Worm (Caenorhabditis elegans): ENCODE results near the gene acl-7.

The acl-7 gene

DNA sequence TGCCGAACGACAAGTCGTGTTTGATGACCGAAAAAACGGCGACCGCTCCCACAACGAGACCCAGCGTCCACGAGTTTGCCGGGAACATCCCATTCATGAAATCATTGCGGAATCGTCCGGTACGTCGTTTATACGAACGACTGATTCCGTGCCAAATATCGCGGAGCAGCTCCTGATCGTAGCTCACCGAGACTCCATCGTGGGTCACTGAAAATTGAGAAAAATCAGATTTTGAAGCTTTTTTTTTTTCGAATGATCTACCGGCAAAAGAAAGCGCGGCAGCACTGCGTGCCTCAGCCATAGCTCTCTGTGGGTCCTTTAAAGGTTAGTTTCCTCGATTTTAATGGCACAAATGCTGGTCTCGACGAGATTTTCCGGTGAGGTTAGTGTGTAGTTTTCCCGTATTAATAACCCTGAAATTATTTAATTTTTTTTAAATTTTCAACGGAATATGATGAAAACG lies 20.2 kb downstream of the acl-7 start, which contains the start of gene cpt-1:
cpt-1 (minus strand) TSS at position 413 of the 463 bp plus-strand sequence.
- TF ChIP-seq gei-17 (GFP tag; optimal IDR thresholded peaks at IDR 0.05) (peak; percentile 23), sptf-2 (GFP tag; optimal IDR thresholded peaks at IDR 0.05) (no peak), mcd-1 (GFP tag; IDR thresholded peaks at IDR 0.05) (peak; percentile 28; the same call in 1 of the 2 replicates), cebp-1 (GFP tag; IDR thresholded peaks at IDR 0.05) (no peak), cebp-1 (tag; optimal IDR thresholded peaks at IDR 0.05) (peak; percentile 15), chd-7 (tag; optimal IDR thresholded peaks at IDR 0.05) (peak; percentile 4), Y53G8AR.9 (GFP tag; conservative IDR thresholded peaks at IDR 0.05) (peak; percentile 34), atf-7 (tag; optimal IDR thresholded peaks at IDR 0.05) (no peak), zfh-2 (GFP tag; conservative IDR thresholded peaks at IDR 0.05) (0 out of 2 replicates have a peak, but pooled peaks have one; percentile 19)

DNA sequence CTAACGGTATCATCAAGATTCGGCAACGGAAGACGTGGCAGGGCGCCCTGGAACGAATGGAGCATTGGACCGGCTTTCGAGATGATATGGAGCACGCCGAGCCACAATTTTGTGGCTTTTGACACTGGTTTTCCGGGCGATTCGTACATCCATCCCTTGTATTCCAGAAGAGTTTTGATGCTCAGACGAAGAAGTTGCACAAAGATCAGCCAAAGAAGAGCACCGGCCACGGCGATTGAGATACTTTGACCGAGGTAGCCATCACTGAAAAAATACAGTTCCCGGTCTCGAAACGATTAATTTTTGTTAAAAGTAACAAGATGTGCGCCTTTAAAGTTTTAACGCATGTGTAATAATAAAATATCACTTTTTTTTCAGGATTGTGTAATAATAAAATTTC lies 21.1 kb downstream of the acl-7 start:
- TF ChIP-seq nfyb-1 (GFP tag; IDR thresholded peaks at IDR 0.05) (peak; percentile 57; the same call in 1 of the 2 replicates), egl-44 (GFP tag; IDR thresholded peaks at IDR 0.05) (no peak), F37B4.10 (GFP tag; IDR thresholded peaks at IDR 0.05) (0 out of 2 replicates have a peak, but pooled peaks have one; percentile 76), Y56A3A.18 (GFP tag; IDR thresholded peaks at IDR 0.05) (0 out of 2 replicates have a peak, but pooled peaks have one; percentile 45), ztf-26 (tag; optimal IDR thresholded peaks at IDR 0.05) (peak; percentile 16), Y53G8AR.9 (GFP tag; conservative IDR thresholded peaks at IDR 0.05) (peak; percentile 28; the same call in 1 of the 2 replicates), chd-7 (tag; optimal IDR thresholded peaks at IDR 0.05) (peak; percentile 19), nhr-90 (tag; optimal IDR thresholded peaks at IDR 0.05) (no peak), fkh-3 (tag; optimal IDR thresholded peaks at IDR 0.05) (no peak), F39B2.1 (GFP tag; IDR thresholded peaks at IDR 0.05) (no peak), F10E7.11 (tag; optimal IDR thresholded peaks at IDR 0.05) (no peak), F52B5.7 (tag; optimal IDR thresholded peaks at IDR 0.05) (peak; percentile 35), repo-1 (tag; optimal IDR thresholded peaks at IDR 0.05) (peak; percentile 13), mel-28 (tag; optimal IDR thresholded peaks at IDR 0.05; ENCODE audit: borderline replicate concordance) (peak; percentile 55), F57C9.4 (tag; optimal IDR thresholded peaks at IDR 0.05) (peak; percentile 40), lsl-1 (GFP tag; optimal IDR thresholded peaks at IDR 0.05) (no peak), ceh-100 (GFP tag; IDR thresholded peaks at IDR 0.05) (no peak), lin-54 (GFP tag; optimal IDR thresholded peaks at IDR 0.05) (no peak), ceh-91 (GFP tag; IDR thresholded peaks at IDR 0.05) (no peak), cebp-1 (GFP tag; IDR thresholded peaks at IDR 0.05) (no peak), cebp-1 (tag; optimal IDR thresholded peaks at IDR 0.05) (peak; percentile 39), tbx-9 (tag; optimal IDR thresholded peaks at IDR 0.05; ENCODE audit: borderline replicate concordance) (no peak), athp-1 (tag; optimal IDR thresholded peaks at IDR 0.05) (no peak), B0336.3 (GFP tag; IDR thresholded peaks at IDR 0.05) (peak; percentile 63)

DNA sequence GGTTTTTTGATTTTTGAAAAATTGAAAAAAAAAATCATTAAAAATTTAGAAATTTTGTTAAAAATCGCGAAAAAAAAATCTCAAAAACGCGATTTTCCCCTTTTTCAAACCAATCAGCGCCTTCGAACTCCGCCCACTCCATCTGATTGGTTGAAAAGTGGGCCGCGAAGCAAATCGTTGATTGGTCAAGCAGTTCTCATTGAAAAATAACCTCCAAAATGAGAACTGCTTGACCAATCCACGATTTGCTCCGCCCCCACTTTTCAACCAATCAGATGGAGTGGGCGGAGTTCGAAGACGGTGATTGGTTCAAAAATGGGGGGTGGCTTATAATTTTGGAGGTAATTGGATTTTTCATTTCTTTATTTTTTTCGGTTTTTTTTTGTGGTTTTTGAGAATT lies 25.9 kb downstream of the acl-7 start:
- TF ChIP-seq nfyb-1 (GFP tag; IDR thresholded peaks at IDR 0.05) (peak; percentile 70), rcor-1 (GFP tag; IDR thresholded peaks at IDR 0.05) (no peak)

DNA sequence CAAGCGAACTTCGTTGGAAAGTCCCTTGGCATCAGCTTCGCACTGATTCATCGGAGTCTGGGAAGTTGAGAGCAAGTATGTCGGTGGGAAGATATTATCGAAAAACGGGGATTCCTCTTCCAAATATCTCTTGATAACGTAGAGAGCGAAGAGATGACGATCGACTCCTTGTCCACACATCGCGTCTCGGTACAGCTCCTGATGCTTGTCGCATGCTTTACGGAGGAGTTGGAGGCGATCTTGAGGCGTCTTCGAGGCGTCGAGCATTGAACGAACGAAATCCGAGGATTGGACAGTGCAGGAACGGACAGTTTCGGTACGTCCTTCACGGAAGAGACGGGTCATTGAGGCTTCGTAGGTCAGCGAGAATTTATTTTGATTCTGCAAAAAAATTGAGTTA lies 26.8 kb downstream of the acl-7 start:
- TF ChIP-seq dox-1 (GFP tag; IDR thresholded peaks at IDR 0.05) (0 out of 2 replicates have a peak, but pooled peaks have one; percentile 19), cebp-1 (GFP tag; IDR thresholded peaks at IDR 0.05) (no peak), cebp-1 (tag; optimal IDR thresholded peaks at IDR 0.05) (peak; percentile 8), zfh-2 (GFP tag; conservative IDR thresholded peaks at IDR 0.05) (peak; percentile 57), mcd-1 (GFP tag; IDR thresholded peaks at IDR 0.05) (0 out of 2 replicates have a peak, but pooled peaks have one; percentile 23), F22D6.2 (tag; optimal IDR thresholded peaks at IDR 0.05) (no peak), ztf-25 (GFP tag; IDR thresholded peaks at IDR 0.05) (no peak), B0336.3 (GFP tag; IDR thresholded peaks at IDR 0.05) (0 out of 2 replicates have a peak, but pooled peaks have one; percentile 32), cebp-2 (GFP tag; IDR thresholded peaks at IDR 0.05) (0 out of 2 replicates have a peak, but pooled peaks have one; percentile 69), nfyb-1 (GFP tag; IDR thresholded peaks at IDR 0.05) (peak; percentile 55; the same call in 1 of the 2 replicates)
